Worm (Caenorhabditis elegans): ENCODE measurements around the gene sri-46.

The sri-46 gene

ce11 chrII:684811-685210 lies 13.9 kb upstream of the sri-46 start, which contains the start of gene T02H6.5:
T02H6.5 (plus strand) TSS chrII:685111.
- no peak for TF ChIP-seq C04F5.9 (tag; optimal IDR thresholded peaks at IDR 0.05)
- TF ChIP-seq C16A3.4 (tag; optimal IDR thresholded peaks at IDR 0.05), result no peak
- TF ChIP-seq unc-130 (tag; optimal IDR thresholded peaks at IDR 0.05), result no peak
- TF ChIP-seq lin-15B (tag; optimal IDR thresholded peaks at IDR 0.05), result no peak
- TF ChIP-seq unc-98 (GFP tag; IDR thresholded peaks at IDR 0.05), result no peak
- no peak for TF ChIP-seq vab-15 (tag; optimal IDR thresholded peaks at IDR 0.05)
- no peak for TF ChIP-seq tbx-2 (tag; optimal IDR thresholded peaks at IDR 0.05)
- TF ChIP-seq nhr-237 (tag; optimal IDR thresholded peaks at IDR 0.05), result no peak
- TF ChIP-seq sox-4 (tag; optimal IDR thresholded peaks at IDR 0.05), result no peak
- no peak for TF ChIP-seq ceh-63 (GFP tag; optimal IDR thresholded peaks at IDR 0.05)
- TF ChIP-seq pag-3 (tag; optimal IDR thresholded peaks at IDR 0.05; ENCODE audit: borderline replicate concordance, insufficient read depth), result no peak
- TF ChIP-seq dsc-1 (tag; optimal IDR thresholded peaks at IDR 0.05), result no peak
- TF ChIP-seq mab-9 (GFP tag; IDR thresholded peaks at IDR 0.05), result no peak
- TF ChIP-seq snpc-4 (tag; optimal IDR thresholded peaks at IDR 0.05), result no peak
- no peak for TF ChIP-seq elt-3 (tag; optimal IDR thresholded peaks at IDR 0.05)
- no peak for TF ChIP-seq rnt-1 (tag; optimal IDR thresholded peaks at IDR 0.05)
- no peak for TF ChIP-seq Y116A8C.19 (tag; optimal IDR thresholded peaks at IDR 0.05; ENCODE audit: borderline replicate concordance)
- no peak for TF ChIP-seq lin-13 (GFP tag; optimal IDR thresholded peaks at IDR 0.05)

ce11 chrII:683467-683866 lies 12.5 kb upstream of the sri-46 start, which contains the start of gene T02H6.6:
T02H6.6 (plus strand) TSS chrII:683767.
- no peak for TF ChIP-seq nhr-20 (tag; optimal IDR thresholded peaks at IDR 0.05)
- TF ChIP-seq nhr-76 (tag; optimal IDR thresholded peaks at IDR 0.05), result no peak
- no peak for TF ChIP-seq lir-3 (tag; optimal IDR thresholded peaks at IDR 0.05; ENCODE audit: poor library complexity)
- no peak for TF ChIP-seq lin-13 (GFP tag; optimal IDR thresholded peaks at IDR 0.05)
- no peak for TF ChIP-seq snpc-4 (tag; optimal IDR thresholded peaks at IDR 0.05)
- TF ChIP-seq swsn-7 (tag; optimal IDR thresholded peaks at IDR 0.05), result no peak
- no peak for TF ChIP-seq tbx-2 (tag; optimal IDR thresholded peaks at IDR 0.05)
- TF ChIP-seq alr-1 (tag; optimal IDR thresholded peaks at IDR 0.05; ENCODE audit: borderline replicate concordance), result no peak

DNA sequence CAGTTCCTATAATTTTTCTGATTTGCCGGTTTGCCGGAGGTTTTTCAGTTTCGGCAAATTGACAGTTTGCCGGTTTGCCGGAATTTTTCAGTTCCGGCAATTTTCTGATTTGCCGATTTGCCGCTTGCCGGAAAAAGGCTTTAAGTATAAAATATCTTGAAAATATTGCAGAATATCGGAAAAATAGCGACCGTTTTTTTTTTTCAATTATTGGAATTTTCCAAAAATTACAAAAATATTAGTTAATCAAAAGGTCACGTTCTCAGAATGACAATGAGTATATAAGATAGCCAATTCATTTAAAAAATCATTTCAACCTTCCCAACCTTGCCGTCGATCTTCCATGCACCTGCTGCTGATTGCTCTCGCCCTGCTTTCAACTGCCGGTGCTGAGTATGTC lies 11.4 kb upstream of the sri-46 start, which contains the start of gene T02H6.7:
T02H6.7 (plus strand) TSS at position 301 of the 400 bp plus-strand sequence.
- TF ChIP-seq mab-9 (GFP tag; IDR thresholded peaks at IDR 0.05) (no peak), lin-35 (GFP tag; optimal IDR thresholded peaks at IDR 0.05) (no peak), zip-4 (GFP tag; optimal IDR thresholded peaks at IDR 0.05) (no peak), unc-30 (tag; optimal IDR thresholded peaks at IDR 0.05) (no peak), mdl-1 (tag; optimal IDR thresholded peaks at IDR 0.05) (no peak), nhr-237 (tag; optimal IDR thresholded peaks at IDR 0.05) (no peak), ceh-90 (tag; optimal IDR thresholded peaks at IDR 0.05) (no peak), C16A3.4 (tag; optimal IDR thresholded peaks at IDR 0.05) (no peak), zag-1 (tag; optimal IDR thresholded peaks at IDR 0.05) (no peak), F16B12.6 (tag; optimal IDR thresholded peaks at IDR 0.05) (no peak), ceh-8 (GFP tag; optimal IDR thresholded peaks at IDR 0.05) (no peak), efl-3 (GFP tag; optimal IDR thresholded peaks at IDR 0.05) (no peak), lin-13 (GFP tag; optimal IDR thresholded peaks at IDR 0.05) (no peak), hlh-4 (tag; optimal IDR thresholded peaks at IDR 0.05) (no peak)

DNA sequence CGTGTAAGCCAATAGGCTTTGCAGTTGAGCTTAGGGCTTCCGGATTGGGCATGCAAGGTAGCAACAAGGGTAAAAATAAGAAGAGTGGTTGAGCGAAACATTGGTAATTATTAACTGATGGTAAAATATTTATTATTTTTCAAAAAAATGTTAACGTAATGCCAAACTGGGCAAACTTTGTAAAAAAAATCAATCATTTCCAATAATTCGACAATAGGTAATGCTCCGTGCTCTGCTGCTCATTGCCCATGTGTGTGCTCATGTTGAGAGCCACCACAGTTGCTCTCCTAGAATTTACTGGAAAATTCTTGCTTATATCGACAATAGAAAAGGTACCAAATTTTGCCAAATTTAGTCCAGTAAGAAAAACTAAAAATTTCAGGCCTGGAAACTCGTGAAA lies 9.7 kb upstream of the sri-46 start, which contains the start of the genes T02H6.10 and T02H6.8:
T02H6.10 (minus strand) TSS at position 101 of the 400 bp plus-strand sequence.
T02H6.8 (plus strand) TSS at position 221 of the 400 bp plus-strand sequence.
- TF ChIP-seq nhr-76 (tag; optimal IDR thresholded peaks at IDR 0.05) (no peak), snpc-4 (tag; optimal IDR thresholded peaks at IDR 0.05) (no peak), snu-23 (GFP tag; optimal IDR thresholded peaks at IDR 0.05) (no peak), fkh-4 (tag; optimal IDR thresholded peaks at IDR 0.05; ENCODE audit: borderline replicate concordance) (no peak), egl-13 (tag; optimal IDR thresholded peaks at IDR 0.05) (no peak), nhr-85 (tag) (no peak), elt-2 (tag; optimal IDR thresholded peaks at IDR 0.05) (no peak), sptf-1 (tag; optimal IDR thresholded peaks at IDR 0.05) (no peak), tlp-1 (tag; optimal IDR thresholded peaks at IDR 0.05) (no peak), pax-3 (tag; optimal IDR thresholded peaks at IDR 0.05) (no peak), C16A3.4 (tag; optimal IDR thresholded peaks at IDR 0.05) (no peak), blmp-1 (tag; optimal IDR thresholded peaks at IDR 0.05) (no peak), efl-3 (GFP tag; optimal IDR thresholded peaks at IDR 0.05) (no peak), hpl-2 (GFP tag; optimal IDR thresholded peaks at IDR 0.05) (no peak), nhr-77 (tag; optimal IDR thresholded peaks at IDR 0.05) (no peak), tbx-2 (tag; optimal IDR thresholded peaks at IDR 0.05) (no peak), swsn-7 (tag; optimal IDR thresholded peaks at IDR 0.05) (no peak), lin-35 (GFP tag; optimal IDR thresholded peaks at IDR 0.05) (no peak), lsy-2 (tag; optimal IDR thresholded peaks at IDR 0.05) (no peak), ces-1 (GFP tag; optimal IDR thresholded peaks at IDR 0.05) (no peak)
